Fruit fly (Drosophila melanogaster): ENCODE measurements around the gene Ets65A.
A peak's percentile ranks its signal among the peaks of the same experiment; 100 is the strongest.

Gene Ets65A

dm6 chr3L:6054803-6055202, 42.6 kb upstream of the Ets65A start, which contains the start of gene tant (continued):
- TF ChIP-seq D19B (GFP tag; optimal IDR thresholded peaks at IDR 0.05) = no peak
- no peak for TF ChIP-seq gsb (GFP tag; IDR thresholded peaks at IDR 0.05)
- TF ChIP-seq CG8359 (GFP tag; optimal IDR thresholded peaks at IDR 0.05; ENCODE audit: borderline replicate concordance) = no peak
- peak; percentile 36 for TF ChIP-seq CG9876 (GFP tag; optimal IDR thresholded peaks at IDR 0.05)
- TF ChIP-seq trem (tag; optimal IDR thresholded peaks at IDR 0.05) = peak; percentile 96
- no peak for TF ChIP-seq wor (GFP tag; IDR thresholded peaks at IDR 0.05)
- peak; percentile 64 for TF ChIP-seq CG33213 (GFP tag; optimal IDR thresholded peaks at IDR 0.05)
- no peak for TF ChIP-seq HLH3B (GFP tag; IDR thresholded peaks at IDR 0.05)
- TF ChIP-seq CG11456 (GFP tag; IDR thresholded peaks at IDR 0.05) = no peak
- TF ChIP-seq CG10209 (GFP tag; optimal IDR thresholded peaks at IDR 0.05) = no peak
- peak; percentile 92 for TF ChIP-seq sna (GFP tag; IDR thresholded peaks at IDR 0.05; ENCODE audit: partially characterized antibody)
- no peak for TF ChIP-seq Awh (GFP tag; IDR thresholded peaks at IDR 0.05)
- TF ChIP-seq CG12299 (tag; optimal IDR thresholded peaks at IDR 0.05) = no peak
- TF ChIP-seq CG10431 (GFP tag; optimal IDR thresholded peaks at IDR 0.05) = no peak
- peak; percentile 100 for TF ChIP-seq Myb (GFP tag; optimal IDR thresholded peaks at IDR 0.05)
- no peak for TF ChIP-seq CG10462 (GFP tag; optimal IDR thresholded peaks at IDR 0.05)
- peak; percentile 43 for TF ChIP-seq Abd-B (GFP tag; optimal IDR thresholded peaks at IDR 0.05)
- no peak for TF ChIP-seq tgo (GFP tag; IDR thresholded peaks at IDR 0.05)
- TF ChIP-seq Pdp1 (GFP tag; optimal IDR thresholded peaks at IDR 0.05) = peak in 1 of 2 experiments; percentile 8
- TF ChIP-seq grn (GFP tag; optimal IDR thresholded peaks at IDR 0.05) = no peak
- TF ChIP-seq Atf-2 (GFP tag; optimal IDR thresholded peaks at IDR 0.05) = no peak
- TF ChIP-seq Lim3 (GFP tag; IDR thresholded peaks at IDR 0.05) = no peak
- TF ChIP-seq Poxn (GFP tag; IDR thresholded peaks at IDR 0.05) = no peak
- TF ChIP-seq CG12942 (GFP tag; optimal IDR thresholded peaks at IDR 0.05) = no peak
- peak; percentile 51 for TF ChIP-seq MBD-R2 (GFP tag; IDR thresholded peaks at IDR 0.05)
- TF ChIP-seq da (GFP tag; optimal IDR thresholded peaks at IDR 0.05) = no peak
- TF ChIP-seq D (optimal IDR thresholded peaks at IDR 0.05) = no peak
- no peak for TF ChIP-seq D (GFP tag; optimal IDR thresholded peaks at IDR 0.05)
- peak; percentile 41 for TF ChIP-seq Hmr (GFP tag; optimal IDR thresholded peaks at IDR 0.05)
- TF ChIP-seq Sry-δ (GFP tag; optimal IDR thresholded peaks at IDR 0.05) = peak; percentile 98
- no peak for TF ChIP-seq CG7556 (GFP tag; optimal IDR thresholded peaks at IDR 0.05)
- TF ChIP-seq CG33557 (GFP tag; optimal IDR thresholded peaks at IDR 0.05) = no peak
- no peak for TF ChIP-seq pho (GFP tag; optimal IDR thresholded peaks at IDR 0.05)
- peak; percentile 81 for TF ChIP-seq hkb (optimal IDR thresholded peaks at IDR 0.05)
- no peak for TF ChIP-seq hkb (GFP tag; IDR thresholded peaks at IDR 0.05)
- TF ChIP-seq CG9932 (GFP tag; IDR thresholded peaks at IDR 0.05) = peak; percentile 37; the same call in 1 of the 2 replicates
- peak; percentile 76 for TF ChIP-seq pzg (GFP tag; optimal IDR thresholded peaks at IDR 0.05)
- no peak for TF ChIP-seq CG1233 (GFP tag; optimal IDR thresholded peaks at IDR 0.05)
- no peak for TF ChIP-seq tap (tag; optimal IDR thresholded peaks at IDR 0.05)
- TF ChIP-seq zen (tag; optimal IDR thresholded peaks at IDR 0.05) = peak; percentile 37
- TF ChIP-seq phol (tag; optimal IDR thresholded peaks at IDR 0.05) = peak; percentile 44
- TF ChIP-seq klu (GFP tag; IDR thresholded peaks at IDR 0.05) = no peak
- peak; percentile 95 for TF ChIP-seq CG31365 (tag; optimal IDR thresholded peaks at IDR 0.05)
- TF ChIP-seq row (GFP tag; IDR thresholded peaks at IDR 0.05) = peak; percentile 26; the same call in 1 of the 3 replicates
- TF ChIP-seq CG10565 (GFP tag; optimal IDR thresholded peaks at IDR 0.05) = no peak
- TF ChIP-seq CG31224 (GFP tag; IDR thresholded peaks at IDR 0.05) = no peak
- no peak for TF ChIP-seq CG6765 (GFP tag; optimal IDR thresholded peaks at IDR 0.05)
- TF ChIP-seq CG8388 (GFP tag; optimal IDR thresholded peaks at IDR 0.05) = no peak
- no peak for TF ChIP-seq CG9727 (GFP tag; optimal IDR thresholded peaks at IDR 0.05)
- peak; percentile 16 for TF ChIP-seq CG1792 (GFP tag; optimal IDR thresholded peaks at IDR 0.05)
- no peak for TF ChIP-seq ash1 (GFP tag; optimal IDR thresholded peaks at IDR 0.05)
- TF ChIP-seq CG7963 (GFP tag; IDR thresholded peaks at IDR 0.05; ENCODE audit: partially characterized antibody) = peak; percentile 72
